Fruit fly (Drosophila melanogaster) whole organism, embryonic: Measurements from ENCODE around the gene SMC6.

Experiments
- B-H1 ChIP-seq: fragments of 200-800 bp; sonication (Bioruptor generic); IDR thresholded peaks from 3 replicates; pipeline ENCODE4 v1.3.6; 2022; ENCODE audit warnings: missing biosample characterization, missing genetic modification characterization
- C15 ChIP-seq: fragments of 200-800 bp; sonication (Bioruptor generic); IDR thresholded peaks from 3 replicates; pipeline ENCODE4 v1.3.6; 2022; ENCODE audit warnings: missing biosample characterization, missing genetic modification characterization
- CG10267 ChIP-seq: fragments of 200-800 bp; sonication (Bioruptor generic); optimal IDR thresholded peaks from 2 replicates; lab custom pipeline; 2018; ENCODE audit warnings: missing biosample characterization, mild to moderate bottlenecking, missing genetic modification characterization, moderate library complexity
- CG10462 ChIP-seq: fragments of 200-800 bp; sonication (Bioruptor generic); optimal IDR thresholded peaks from 2 replicates; lab custom pipeline; 2016; ENCODE audit warnings: missing biosample characterization, missing genetic modification characterization
- CG10565 ChIP-seq: fragments of 200-800 bp; sonication (Bioruptor generic); optimal IDR thresholded peaks from 3 replicates; lab custom pipeline; 2016; ENCODE audit warnings: missing biosample characterization, mild to moderate bottlenecking, missing genetic modification characterization
- CG14050 ChIP-seq: fragments of 200-800 bp; sonication (Bioruptor generic); IDR thresholded peaks from 3 replicates; pipeline ENCODE4 v1.3.6; 2022; ENCODE audit warnings: missing biosample characterization, missing genetic modification characterization
- CG14667 ChIP-seq: fragments of 200-800 bp; sonication (Bioruptor generic); IDR thresholded peaks from 2 replicates; pipeline ENCODE4 v1.3.6; 2022; ENCODE audit warnings: missing biosample characterization, missing genetic modification characterization
- CG15479 ChIP-seq: fragments of 200-800 bp; sonication (Bioruptor generic); optimal IDR thresholded peaks from 3 replicates; lab custom pipeline; 2019; ENCODE audit warnings: missing biosample characterization, mild to moderate bottlenecking, missing genetic modification characterization, moderate library complexity
- CG1832 ChIP-seq: fragments of 200-800 bp; sonication (Bioruptor generic); optimal IDR thresholded peaks from 2 replicates; lab custom pipeline; 2017; ENCODE audit warnings: missing biosample characterization, mild to moderate bottlenecking, missing genetic modification characterization, inconsistent platforms
- CG30403 ChIP-seq: fragments of 200-800 bp; sonication (Bioruptor generic); optimal IDR thresholded peaks from 3 replicates; lab custom pipeline; 2016; ENCODE audit warnings: missing biosample characterization, missing genetic modification characterization
- CG31224 ChIP-seq: fragments of 200-800 bp; sonication (Bioruptor generic); IDR thresholded peaks from 2 replicates; pipeline ENCODE4 v1.3.6; 2022; ENCODE audit warnings: missing biosample characterization, missing genetic modification characterization
- CG3281 ChIP-seq: fragments of 200-800 bp; sonication (Bioruptor generic); optimal IDR thresholded peaks from 3 replicates; lab custom pipeline; 2017; ENCODE audit warnings: missing biosample characterization, mild to moderate bottlenecking, missing genetic modification characterization
- CG34422 ChIP-seq: fragments of 200-800 bp; sonication (Bioruptor generic); IDR thresholded peaks from 3 replicates; pipeline ENCODE4 v1.3.6; 2022; ENCODE audit warnings: missing biosample characterization, missing genetic modification characterization
- CG7839 ChIP-seq: fragments of 200-800 bp; sonication (Bioruptor generic); optimal IDR thresholded peaks from 3 replicates; lab custom pipeline; 2018; ENCODE audit warnings: missing biosample characterization, mild to moderate bottlenecking, missing genetic modification characterization, moderate library complexity
- CG8290 ChIP-seq, 3 experiments: fragments of 200-800 bp; sonication (Bioruptor generic); optimal IDR thresholded peaks; 2 replicates each; lab custom pipeline; 2016 to 2019; ENCODE audit warnings: missing biosample characterization in 3 of 3, missing genetic modification characterization in 3 of 3, mild to moderate bottlenecking in 2 of 3, moderate library complexity in 1 of 3
- CG8359 ChIP-seq: fragments of 200-800 bp; sonication (Bioruptor generic); optimal IDR thresholded peaks from 2 replicates; lab custom pipeline; 2017; ENCODE audit warnings: missing biosample characterization, mild to moderate bottlenecking, missing genetic modification characterization, borderline replicate concordance
- CG9876 ChIP-seq: fragments of 200-800 bp; sonication (Bioruptor generic); optimal IDR thresholded peaks from 2 replicates; lab custom pipeline; 2016; ENCODE audit warnings: missing biosample characterization, missing genetic modification characterization
- CG9932 ChIP-seq: fragments of 200-800 bp; sonication (Bioruptor generic); IDR thresholded peaks from 2 replicates; pipeline ENCODE4 v1.3.6; 2022; ENCODE audit warnings: missing biosample characterization, missing genetic modification characterization
- CHES-1-like ChIP-seq: fragments of 200-800 bp; sonication (Bioruptor generic); optimal IDR thresholded peaks from 2 replicates; lab custom pipeline; 2016; ENCODE audit warnings: missing biosample characterization, missing genetic modification characterization
- CkIIα-i1 ChIP-seq: fragments of 200-800 bp; sonication (Bioruptor generic); IDR thresholded peaks from 2 replicates; pipeline ENCODE4 v1.3.6; 2022; ENCODE audit warnings: missing biosample characterization, missing genetic modification characterization
- Dip2 ChIP-seq: fragments of 200-800 bp; sonication (Bioruptor generic); IDR thresholded peaks from 2 replicates; pipeline ENCODE4 v1.3.6; 2022; ENCODE audit warnings: missing biosample characterization, missing genetic modification characterization
- Dll ChIP-seq: fragments of 200-800 bp; sonication (Bioruptor generic); IDR thresholded peaks from 4 replicates; pipeline ENCODE4 v1.3.6; 2022; ENCODE audit warnings: missing biosample characterization, missing genetic modification characterization; ENCODE audit not compliant: partially characterized antibody
- Drgx ChIP-seq: fragments of 200-800 bp; sonication (Bioruptor generic); IDR thresholded peaks from 2 replicates; pipeline ENCODE4 v1.3.6; 2022; ENCODE audit warnings: missing biosample characterization, missing genetic modification characterization
- HHEX ChIP-seq: fragments of 200-800 bp; sonication (Bioruptor generic); optimal IDR thresholded peaks from 3 replicates; lab custom pipeline; 2017; ENCODE audit warnings: missing biosample characterization, mild to moderate bottlenecking, missing genetic modification characterization, missing genetic modification reagents
- HmgD ChIP-seq: fragments of 200-800 bp; sonication (Bioruptor generic); optimal IDR thresholded peaks from 3 replicates; lab custom pipeline; 2016; ENCODE audit warnings: missing biosample characterization, missing genetic modification characterization
- Lim3 ChIP-seq: fragments of 200-800 bp; sonication (Bioruptor generic); IDR thresholded peaks from 2 replicates; pipeline ENCODE4 v1.3.6; 2022; ENCODE audit warnings: missing biosample characterization, missing genetic modification characterization
- NC2β ChIP-seq: fragments of 200-800 bp; sonication (Bioruptor generic); optimal IDR thresholded peaks from 2 replicates; lab custom pipeline; 2016; ENCODE audit warnings: missing biosample characterization, missing genetic modification characterization
- PHDP ChIP-seq: fragments of 200-800 bp; sonication (Bioruptor generic); optimal IDR thresholded peaks from 3 replicates; lab custom pipeline; 2018; ENCODE audit warnings: missing biosample characterization, mild to moderate bottlenecking, missing genetic modification characterization, moderate library complexity
- Ptx1 ChIP-seq: fragments of 200-800 bp; sonication (Bioruptor generic); IDR thresholded peaks from 2 replicates; pipeline ENCODE4 v1.3.6; 2022; ENCODE audit warnings: missing biosample characterization, missing genetic modification characterization
- TFAM ChIP-seq: fragments of 200-800 bp; sonication (Bioruptor generic); optimal IDR thresholded peaks from 2 replicates; lab custom pipeline; 2017; ENCODE audit warnings: missing biosample characterization, missing genetic modification characterization, inconsistent platforms
- Taf1 ChIP-seq: fragments of 200-800 bp; sonication (Bioruptor generic); IDR thresholded peaks from 2 replicates; pipeline ENCODE4 v1.3.6; 2022; ENCODE audit warnings: missing biosample characterization, missing genetic modification characterization
- amos ChIP-seq: fragments of 200-800 bp; sonication (Bioruptor generic); IDR thresholded peaks from 2 replicates; pipeline ENCODE4 v1.3.6; 2022; ENCODE audit warnings: missing biosample characterization, missing genetic modification characterization; ENCODE audit not compliant: partially characterized antibody
- aop ChIP-seq: fragments of 200-800 bp; sonication (Bioruptor generic); IDR thresholded peaks from 2 replicates; pipeline ENCODE4 v1.3.6; 2022; ENCODE audit warnings: missing biosample characterization, missing genetic modification characterization
- bcd ChIP-seq: fragments of 200-800 bp; sonication (Bioruptor generic); optimal IDR thresholded peaks from 2 replicates; lab custom pipeline; 2017; ENCODE audit warnings: missing biosample characterization, mild to moderate bottlenecking, missing genetic modification characterization
- br ChIP-seq: fragments of >200 bp; optimal IDR thresholded peaks from 2 replicates; lab custom pipeline; 2017
- btn ChIP-seq: fragments of 200-800 bp; sonication (Bioruptor generic); optimal IDR thresholded peaks from 2 replicates; lab custom pipeline; 2016; ENCODE audit warnings: missing biosample characterization, missing genetic modification characterization
- cg ChIP-seq: fragments of 200-800 bp; sonication (Bioruptor generic); optimal IDR thresholded peaks from 3 replicates; lab custom pipeline; 2019; ENCODE audit warnings: missing biosample characterization, mild to moderate bottlenecking, missing genetic modification characterization, moderate library complexity
- eve ChIP-seq, 2 experiments: fragments of >200 bp; optimal IDR thresholded peaks; 2 replicates each; lab custom pipeline; 2017; ENCODE audit warnings: missing biosample characterization in 2 of 2, missing genetic modification characterization in 2 of 2
- ewg ChIP-seq: fragments of 200-800 bp; sonication (Bioruptor generic); optimal IDR thresholded peaks from 3 replicates; lab custom pipeline; 2017; ENCODE audit warnings: mild to moderate bottlenecking, missing biosample characterization, missing genetic modification reagents, missing genetic modification characterization
- ftz-f1 ChIP-seq: fragments of 200-800 bp; sonication (Bioruptor generic); optimal IDR thresholded peaks from 2 replicates; lab custom pipeline; 2016; ENCODE audit warnings: missing biosample characterization, missing genetic modification characterization
- gce ChIP-seq: fragments of 200-800 bp; sonication (Bioruptor generic); IDR thresholded peaks from 3 replicates; pipeline ENCODE4 v1.3.6; 2022; ENCODE audit warnings: missing biosample characterization, missing genetic modification characterization
- hth ChIP-seq: fragments of >200 bp; optimal IDR thresholded peaks from 2 replicates; lab custom pipeline; 2017; ENCODE audit warnings: inconsistent platforms
- jigr1 ChIP-seq: fragments of 200-800 bp; sonication (Bioruptor generic); IDR thresholded peaks from 3 replicates; pipeline ENCODE4 v1.3.6; 2022; ENCODE audit warnings: missing biosample characterization, missing genetic modification characterization
- kah ChIP-seq: fragments of 200-800 bp; sonication (Bioruptor generic); optimal IDR thresholded peaks from 2 replicates; lab custom pipeline; 2018; ENCODE audit warnings: missing biosample characterization, mild to moderate bottlenecking, missing genetic modification characterization
- lab ChIP-seq: fragments of 200-800 bp; sonication (Bioruptor generic); optimal IDR thresholded peaks from 3 replicates; lab custom pipeline; 2017; ENCODE audit warnings: missing biosample characterization, missing genetic modification characterization, mild to moderate bottlenecking, moderate library complexity, missing genetic modification reagents
- otp ChIP-seq: fragments of 200-800 bp; sonication (Bioruptor generic); IDR thresholded peaks from 3 replicates; pipeline ENCODE4, ENCODE4 v1.3.6; 2022; ENCODE audit warnings: missing biosample characterization, missing genetic modification characterization
- pho ChIP-seq: fragments of 200-800 bp; sonication (Bioruptor generic); optimal IDR thresholded peaks from 2 replicates; lab custom pipeline; 2016; ENCODE audit warnings: missing biosample characterization, missing genetic modification characterization
- sc ChIP-seq, 3 experiments: fragments of >200 bp in 2 of 3; fragments of 200-800 bp in 1 of 3; sonication (Bioruptor generic) in 1 of 3; optimal IDR thresholded peaks; 2 replicates in 2 of 3; 3 replicates in 1 of 3; lab custom pipeline; 2017; ENCODE audit warnings: mild to moderate bottlenecking in 1 of 3, missing biosample characterization in 1 of 3, missing genetic modification characterization in 1 of 3, missing genetic modification reagents in 1 of 3
- trh ChIP-seq: fragments of 200-800 bp; sonication (Bioruptor generic); optimal IDR thresholded peaks from 2 replicates; lab custom pipeline; 2016; ENCODE audit warnings: missing biosample characterization, missing genetic modification characterization
- wor ChIP-seq: fragments of 200-800 bp; sonication (Bioruptor generic); IDR thresholded peaks from 2 replicates; pipeline ENCODE4 v1.3.6; 2022; ENCODE audit warnings: missing biosample characterization, missing genetic modification characterization
- z ChIP-seq: fragments of 200-800 bp; sonication (Bioruptor generic); IDR thresholded peaks from 3 replicates; pipeline ENCODE4 v1.3.6; 2022; ENCODE audit warnings: missing biosample characterization, missing genetic modification characterization

The SMC6 gene

dm6 chr3R:24188619-24189018 is 4.6 kb downstream of the SMC6 start, which contains the start of gene CG5515 (continued):
- TF ChIP-seq PHDP (peak; percentile 86), br (lab: Kevin White, UChicago) (no peak), Dll (GFP tag; lab: Robert Waterston, UW) (peak; percentile 75), CG14667 (GFP tag; lab: Robert Waterston, UW) (no peak), Ptx1 (peak; percentile 88), ewg (GFP tag; lab: Kevin White, UChicago) (peak; percentile 62), kah (GFP tag; lab: Kevin White, UChicago) (no peak), otp (peak; percentile 29; the same call in 1 of the 3 replicates), CG15479 (GFP tag; lab: Kevin White, UChicago) (no peak), CG10267 (tag; lab: Kevin White, UChicago) (peak; percentile 59), pho (peak; percentile 89), Dip2 (GFP tag; lab: Robert Waterston, UW) (no peak), Taf1 (GFP tag; lab: Robert Waterston, UW) (peak; percentile 64; the same call in 1 of the 2 replicates), NC2β (peak; percentile 61), amos (GFP tag; lab: Robert Waterston, UW) (peak; percentile 71), sc (optimal IDR thresholded peaks at IDR 0.05; lab: Kevin White, UChicago) (no peak), sc (GFP tag; optimal IDR thresholded peaks at IDR 0.05; lab: Kevin White, UChicago) (peak; percentile 20), btn (no peak), z (GFP tag; lab: Robert Waterston, UW) (no peak), CG7839 (tag; lab: Kevin White, UChicago) (peak; percentile 64), bcd (GFP tag; lab: Kevin White, UChicago) (peak; percentile 64), CG14050 (GFP tag; lab: Robert Waterston, UW) (peak; percentile 80), Drgx (GFP tag; lab: Robert Waterston, UW) (peak; percentile 75), CG9932 (GFP tag; lab: Robert Waterston, UW) (peak; percentile 88), CG30403 (GFP tag; lab: Kevin White, UChicago) (peak; percentile 87), CG8290 (GFP tag; optimal IDR thresholded peaks at IDR 0.05; lab: Kevin White, UChicago) (no peak), CG8290 (tag; optimal IDR thresholded peaks at IDR 0.05; lab: Kevin White, UChicago) (no peak), gce (peak; percentile 38; the same call in 1 of the 3 replicates), eve (GFP tag; optimal IDR thresholded peaks at IDR 0.05; lab: Kevin White, UChicago) (no peak), CG34422 (GFP tag; lab: Robert Waterston, UW) (peak; percentile 86), CG9876 (GFP tag; lab: Kevin White, UChicago) (peak; percentile 73), cg (GFP tag; lab: Kevin White, UChicago) (no peak), aop (GFP tag; lab: Robert Waterston, UW) (peak; percentile 21; the same call in 1 of the 2 replicates), wor (peak; percentile 90), ftz-f1 (GFP tag; lab: Kevin White, UChicago) (no peak), trh (GFP tag; lab: Kevin White, UChicago) (peak; percentile 61), lab (GFP tag; lab: Kevin White, UChicago) (no peak), TFAM (GFP tag; lab: Kevin White, UChicago) (no peak), B-H1 (GFP tag; lab: Robert Waterston, UW) (peak; percentile 61), CG3281 (GFP tag; lab: Kevin White, UChicago) (peak; percentile 60), jigr1 (GFP tag; lab: Robert Waterston, UW) (peak; percentile 34; the same call in 1 of the 3 replicates), CG8359 (GFP tag; lab: Kevin White, UChicago) (no peak), HHEX (GFP tag; lab: Kevin White, UChicago) (no peak), CG10462 (GFP tag; lab: Kevin White, UChicago) (no peak), HmgD (peak; percentile 71), CG1832 (GFP tag; lab: Kevin White, UChicago) (no peak), CG31224 (peak; percentile 47; the same call in 1 of the 2 replicates), C15 (GFP tag; lab: Robert Waterston, UW) (no peak), Lim3 (GFP tag; lab: Robert Waterston, UW) (peak; percentile 50; the same call in 1 of the 2 replicates), CHES-1-like (GFP tag; lab: Kevin White, UChicago) (peak; percentile 76), CkIIα-i1 (GFP tag; lab: Robert Waterston, UW) (no peak), hth (lab: Kevin White, UChicago) (no peak), CG10565 (GFP tag; lab: Kevin White, UChicago) (no peak)
